Fruit fly (Drosophila melanogaster): Measurements from ENCODE around the gene CG4080.
A peak's percentile ranks its signal among the peaks of the same experiment; 100 is the strongest.

CG4080 gene

dm6 chr3L:9429665-9430607 is 30.9 kb upstream of the CG4080 start, which contains the start of the genes RpS17 and MTF-1 (continued):
- TF ChIP-seq Ravus (GFP tag; IDR thresholded peaks at IDR 0.05) (no peak), NK7.1 (GFP tag; optimal IDR thresholded peaks at IDR 0.05) (no peak), CG8290 (GFP tag; optimal IDR thresholded peaks at IDR 0.05) (peak; percentile 0), CG8290 (tag; optimal IDR thresholded peaks at IDR 0.05) (peak in 1 of 2 experiments; percentile 53), Mrtf (GFP tag; IDR thresholded peaks at IDR 0.05) (no peak), CG10654 (GFP tag; optimal IDR thresholded peaks at IDR 0.05) (no peak), CG2678 (tag; optimal IDR thresholded peaks at IDR 0.05) (peak; percentile 53), pfk (GFP tag; optimal IDR thresholded peaks at IDR 0.05) (peak; percentile 23), gro (GFP tag; optimal IDR thresholded peaks at IDR 0.05) (peak; percentile 4), gem (tag; optimal IDR thresholded peaks at IDR 0.05) (peak; percentile 35), ro (GFP tag; IDR thresholded peaks at IDR 0.05) (no peak), CG30403 (GFP tag; optimal IDR thresholded peaks at IDR 0.05) (peak; percentile 9), bowl (GFP tag; IDR thresholded peaks at IDR 0.05) (no peak), ranshi (GFP tag; IDR thresholded peaks at IDR 0.05) (peak; percentile 33; the same call in 1 of the 2 replicates), CG10274 (GFP tag; optimal IDR thresholded peaks at IDR 0.05) (no peak), ERR (GFP tag; optimal IDR thresholded peaks at IDR 0.05) (no peak), gcm2 (GFP tag; optimal IDR thresholded peaks at IDR 0.05) (no peak), Gsc (GFP tag; IDR thresholded peaks at IDR 0.05) (no peak), ab (GFP tag; optimal IDR thresholded peaks at IDR 0.05) (no peak), z (GFP tag; IDR thresholded peaks at IDR 0.05) (no peak), fd96Cb (tag; optimal IDR thresholded peaks at IDR 0.05) (no peak), CkIIα-i1 (GFP tag; IDR thresholded peaks at IDR 0.05) (no peak), CG9797 (GFP tag; optimal IDR thresholded peaks at IDR 0.05) (peak; percentile 85), unc-4 (GFP tag; IDR thresholded peaks at IDR 0.05; ENCODE audit: partially characterized antibody) (no peak), CG4404 (GFP tag; IDR thresholded peaks at IDR 0.05) (no peak), Ets65A (GFP tag) (peak; percentile 85), Bgb (GFP tag; IDR thresholded peaks at IDR 0.05; ENCODE audit: partially characterized antibody) (no peak), cwo (GFP tag; optimal IDR thresholded peaks at IDR 0.05) (peak; percentile 7), emc (GFP tag; optimal IDR thresholded peaks at IDR 0.05) (no peak), Oli (tag; optimal IDR thresholded peaks at IDR 0.05) (peak; percentile 40), CG12391 (tag; optimal IDR thresholded peaks at IDR 0.05) (peak; percentile 44), Sox100B (GFP tag; optimal IDR thresholded peaks at IDR 0.05) (peak; percentile 46), caup (GFP tag; optimal IDR thresholded peaks at IDR 0.05; ENCODE audit: severe bottlenecking) (peak; percentile 74), zfh2 (GFP tag; optimal IDR thresholded peaks at IDR 0.05) (peak; percentile 29), sens (GFP tag) (peak; percentile 88), CG14014 (GFP tag; IDR thresholded peaks at IDR 0.05) (peak; percentile 39; the same call in 1 of the 2 replicates), CG10321 (GFP tag; IDR thresholded peaks at IDR 0.05) (peak; percentile 39; the same call in 1 of the 2 replicates), Atf6 (GFP tag; IDR thresholded peaks at IDR 0.05) (no peak), pho (GFP tag; optimal IDR thresholded peaks at IDR 0.05) (no peak), CG31388 (GFP tag; optimal IDR thresholded peaks at IDR 0.05) (no peak), luna (GFP tag; optimal IDR thresholded peaks at IDR 0.05) (peak; percentile 7), kay (GFP tag; optimal IDR thresholded peaks at IDR 0.05) (no peak), sima (GFP tag; optimal IDR thresholded peaks at IDR 0.05) (no peak), CG12942 (GFP tag; optimal IDR thresholded peaks at IDR 0.05) (peak; percentile 25), CG7963 (GFP tag; IDR thresholded peaks at IDR 0.05; ENCODE audit: partially characterized antibody) (no peak), H15 (GFP tag; IDR thresholded peaks at IDR 0.05) (peak; percentile 44; the same call in 2 of the 3 replicates), CG4820 (GFP tag; optimal IDR thresholded peaks at IDR 0.05) (no peak), az2 (GFP tag; optimal IDR thresholded peaks at IDR 0.05) (peak; percentile 16), Hr78 (GFP tag; optimal IDR thresholded peaks at IDR 0.05) (no peak), ci (GFP tag; IDR thresholded peaks at IDR 0.05) (peak; percentile 90)

All from whole organism, embryonic.